Worm (Caenorhabditis elegans) whole organism, L1 larva: ENCODE data around the gene F54E7.6.

Experiments
- F16B12.6 ChIP-seq: fragments of 150-350 bp; optimal IDR thresholded peaks from 2 replicates; lab custom pipeline; 2014; ENCODE audit warnings: missing biosample characterization, missing genetic modification characterization
- Y116A8C.19 ChIP-seq: sonication (generic microtip); optimal IDR thresholded peaks from 2 replicates; lab custom pipeline; 2016; ENCODE audit warnings: missing compliant biosample characterization, missing genetic modification characterization, borderline replicate concordance
- aha-1 ChIP-seq: fragments of 150-350 bp; optimal IDR thresholded peaks from 2 replicates; lab custom pipeline; 2014; ENCODE audit warnings: missing biosample characterization, missing genetic modification characterization
- aly-2 ChIP-seq: fragments of 150-350 bp; optimal IDR thresholded peaks from 2 replicates; lab custom pipeline; 2014; ENCODE audit warnings: missing biosample characterization, missing genetic modification characterization
- ama-1 ChIP-seq: fragments of 150-350 bp; optimal IDR thresholded peaks from 2 replicates; lab custom pipeline; 2014
- blmp-1 ChIP-seq: fragments of 150-350 bp; optimal IDR thresholded peaks from 2 replicates; lab custom pipeline; 2014; ENCODE audit warnings: missing biosample characterization, missing genetic modification characterization
- ceh-63 ChIP-seq: fragments of 200-800 bp; sonication (Bioruptor generic); optimal IDR thresholded peaks from 2 replicates; lab custom pipeline; 2018; ENCODE audit warnings: mild to moderate bottlenecking, missing genetic modification characterization, missing compliant biosample characterization
- ceh-82 ChIP-seq, 3 experiments: fragments of 150-350 bp in 1 of 3; sonication (generic microtip) in 2 of 3; optimal IDR thresholded peaks; 2 replicates each; lab custom pipeline; 2014 to 2017; ENCODE audit warnings: missing biosample characterization in 3 of 3, missing genetic modification characterization in 3 of 3
- ceh-88 ChIP-seq: fragments of 200-800 bp; sonication (Bioruptor generic); IDR thresholded peaks from 2 replicates; pipeline ENCODE4 v1.3.6; 2022; ENCODE audit warnings: missing genetic modification characterization, missing compliant biosample characterization
- ces-1 ChIP-seq: fragments of 150-350 bp; optimal IDR thresholded peaks from 2 replicates; lab custom pipeline; 2014; ENCODE audit warnings: missing biosample characterization, missing genetic modification reagents, missing genetic modification characterization
- dpl-1 ChIP-seq, 3 experiments: fragments of 150-350 bp in 2 of 3; sonication (generic microtip) in 1 of 3; optimal IDR thresholded peaks; 2 replicates each; lab custom pipeline; 2014 to 2017; ENCODE audit warnings: missing biosample characterization in 3 of 3, missing genetic modification characterization in 3 of 3, missing genetic modification reagents in 3 of 3
- dsc-1 ChIP-seq: sonication (generic microtip); optimal IDR thresholded peaks from 2 replicates; lab custom pipeline; 2016; ENCODE audit warnings: mild to moderate bottlenecking, missing genetic modification characterization, missing compliant biosample characterization
- efl-1 ChIP-seq, 4 experiments: fragments of 150-350 bp; optimal IDR thresholded peaks in 3 of 4; peaks in 1 of 4; 1 replicate in 1 of 4; 2 replicates in 3 of 4; lab custom pipeline; 2014; ENCODE audit warnings: missing biosample characterization in 2 of 4, missing genetic modification characterization in 2 of 4, missing genetic modification reagents in 2 of 4
- efl-3 ChIP-seq: fragments of 200-800 bp; sonication (Bioruptor generic); optimal IDR thresholded peaks from 2 replicates; lab custom pipeline; 2018; ENCODE audit warnings: mild to moderate bottlenecking, missing genetic modification characterization, missing compliant biosample characterization
- egl-13 ChIP-seq: sonication (generic microtip); optimal IDR thresholded peaks from 2 replicates; lab custom pipeline; 2016; ENCODE audit warnings: missing genotype, missing genetic modification reagents, missing genetic modification characterization, missing compliant biosample characterization
- egl-27 ChIP-seq, 2 experiments: fragments of 150-350 bp in 1 of 2; sonication (generic microtip); optimal IDR thresholded peaks; 3 replicates each; lab custom pipeline; 2017 to 2018; ENCODE audit warnings: missing biosample characterization in 2 of 2, missing genetic modification characterization in 2 of 2, missing genetic modification reagents in 2 of 2
- ets-5 ChIP-seq: fragments of 200-800 bp; sonication (Bioruptor generic); IDR thresholded peaks from 2 replicates; pipeline ENCODE4 v1.3.6; 2022; ENCODE audit warnings: missing genetic modification characterization, missing compliant biosample characterization
- fkh-8 ChIP-seq: sonication (generic microtip); optimal IDR thresholded peaks from 2 replicates; lab custom pipeline; 2016; ENCODE audit warnings: mild to moderate bottlenecking, missing genetic modification characterization, missing compliant biosample characterization
- fos-1 ChIP-seq: fragments of 150-350 bp; optimal IDR thresholded peaks from 2 replicates; lab custom pipeline; 2014; ENCODE audit warnings: missing biosample characterization, missing genetic modification characterization
- grh-1 ChIP-seq: fragments of 200-800 bp; sonication (Bioruptor generic); IDR thresholded peaks from 2 replicates; pipeline ENCODE4 v1.3.6; 2022; ENCODE audit warnings: missing genetic modification reagents, missing genetic modification characterization, missing compliant biosample characterization
- hlh-17 ChIP-seq: fragments of 200-800 bp; sonication (Bioruptor generic); optimal IDR thresholded peaks from 2 replicates; lab custom pipeline; 2018; ENCODE audit warnings: missing genetic modification characterization, mild to moderate bottlenecking, missing compliant biosample characterization, moderate library complexity, borderline replicate concordance
- hlh-4 ChIP-seq: sonication (generic microtip); optimal IDR thresholded peaks from 2 replicates; lab custom pipeline; 2016; ENCODE audit warnings: mild to moderate bottlenecking, missing genetic modification characterization, missing compliant biosample characterization
- irx-1 ChIP-seq: sonication (generic microtip); optimal IDR thresholded peaks from 2 replicates; lab custom pipeline; 2016; ENCODE audit warnings: missing genetic modification characterization, missing compliant biosample characterization
- jun-1 ChIP-seq: fragments of 150-350 bp; optimal IDR thresholded peaks from 2 replicates; lab custom pipeline; 2014; ENCODE audit warnings: missing biosample characterization, missing genetic modification reagents, missing genetic modification characterization
- lin-15B ChIP-seq: fragments of 150-350 bp; sonication (generic microtip); optimal IDR thresholded peaks from 3 replicates; lab custom pipeline; 2014; ENCODE audit warnings: missing biosample characterization, missing genetic modification characterization
- lin-35 ChIP-seq, 2 experiments: fragments of 150-350 bp; optimal IDR thresholded peaks; 2 replicates each; lab custom pipeline; 2014; ENCODE audit warnings: missing biosample characterization in 2 of 2, missing genetic modification characterization in 2 of 2, missing genetic modification reagents in 2 of 2
- lin-39 ChIP-seq: fragments of 150-350 bp; optimal IDR thresholded peaks from 2 replicates; lab custom pipeline; 2014; ENCODE audit warnings: missing biosample characterization, missing genetic modification reagents, missing genetic modification characterization
- lsy-2 ChIP-seq, 2 experiments: fragments of 150-350 bp; optimal IDR thresholded peaks; 2 replicates each; lab custom pipeline; 2014; ENCODE audit warnings: missing biosample characterization in 2 of 2, missing genetic modification characterization in 2 of 2
- mdl-1 ChIP-seq, 2 experiments: fragments of 150-350 bp; optimal IDR thresholded peaks; 2 replicates each; lab custom pipeline; 2014 to 2017; ENCODE audit warnings: missing biosample characterization in 2 of 2, missing genetic modification characterization in 2 of 2, inconsistent platforms in 1 of 2
- mef-2 ChIP-seq: fragments of 150-350 bp; optimal IDR thresholded peaks from 2 replicates; lab custom pipeline; 2014; ENCODE audit warnings: missing biosample characterization, missing genetic modification characterization
- mep-1 ChIP-seq: fragments of 150-350 bp; optimal IDR thresholded peaks from 2 replicates; lab custom pipeline; 2014; ENCODE audit warnings: missing biosample characterization, missing genetic modification characterization
- nhr-11 ChIP-seq: fragments of 150-350 bp; optimal IDR thresholded peaks from 2 replicates; lab custom pipeline; 2014; ENCODE audit warnings: missing biosample characterization, missing genetic modification characterization
- nhr-19 ChIP-seq: fragments of 200-800 bp; sonication (Bioruptor generic); conservative IDR thresholded peaks from 2 replicates; pipeline ENCODE4 v1.3.6; 2022; ENCODE audit warnings: missing genetic modification characterization, missing compliant biosample characterization
- nhr-237 ChIP-seq: fragments of 150-350 bp; optimal IDR thresholded peaks from 2 replicates; lab custom pipeline; 2014; ENCODE audit warnings: missing biosample characterization, missing genetic modification characterization
- nhr-28 ChIP-seq: fragments of 150-350 bp; optimal IDR thresholded peaks from 2 replicates; lab custom pipeline; 2014; ENCODE audit warnings: missing biosample characterization, missing genetic modification characterization
- nhr-47 ChIP-seq: sonication (generic microtip); optimal IDR thresholded peaks from 2 replicates; lab custom pipeline; 2016; ENCODE audit warnings: mild to moderate bottlenecking, missing genetic modification characterization, moderate library complexity, missing compliant biosample characterization
- nhr-71 ChIP-seq: sonication (generic microtip); optimal IDR thresholded peaks from 2 replicates; lab custom pipeline; 2016; ENCODE audit warnings: mild to moderate bottlenecking, missing genetic modification characterization, moderate library complexity, missing compliant biosample characterization
- nhr-84 ChIP-seq: sonication (generic microtip); optimal IDR thresholded peaks from 2 replicates; lab custom pipeline; 2017; ENCODE audit warnings: missing biosample characterization, missing genetic modification characterization
- nhr-90 ChIP-seq: sonication (generic microtip); optimal IDR thresholded peaks from 2 replicates; lab custom pipeline; 2016; ENCODE audit warnings: mild to moderate bottlenecking, missing genetic modification characterization, missing compliant biosample characterization; ENCODE audit not compliant: poor library complexity
- pag-3 ChIP-seq: sonication (generic microtip); optimal IDR thresholded peaks from 2 replicates; lab custom pipeline; 2017; ENCODE audit warnings: missing genetic modification characterization, mild to moderate bottlenecking, missing compliant biosample characterization, antibody characterized with exemption, borderline replicate concordance; ENCODE audit not compliant: insufficient read depth
- skn-1 ChIP-seq: fragments of 150-350 bp; optimal IDR thresholded peaks from 2 replicates; lab custom pipeline; 2014; ENCODE audit warnings: missing biosample characterization, missing genetic modification characterization
- snpc-4 ChIP-seq: fragments of 150-350 bp; optimal IDR thresholded peaks from 2 replicates; lab custom pipeline; 2014; ENCODE audit warnings: missing biosample characterization, missing genetic modification characterization
- snu-23 ChIP-seq: sonication (generic microtip); optimal IDR thresholded peaks from 2 replicates; lab custom pipeline; 2016; ENCODE audit warnings: missing genetic modification characterization, missing compliant biosample characterization
- sox-4 ChIP-seq: sonication (generic microtip); optimal IDR thresholded peaks from 2 replicates; lab custom pipeline; 2016; ENCODE audit warnings: missing genetic modification characterization, missing compliant biosample characterization
- sptf-1 ChIP-seq: fragments of 150-350 bp; optimal IDR thresholded peaks from 2 replicates; lab custom pipeline; 2014; ENCODE audit warnings: missing biosample characterization, missing genetic modification characterization
- swsn-7 ChIP-seq: sonication (generic microtip); optimal IDR thresholded peaks from 2 replicates; lab custom pipeline; 2016; ENCODE audit warnings: missing genetic modification characterization, missing compliant biosample characterization
- tbx-2 ChIP-seq: sonication (generic microtip); optimal IDR thresholded peaks from 2 replicates; lab custom pipeline; 2016; ENCODE audit warnings: missing genetic modification characterization, missing compliant biosample characterization
- tlp-1 ChIP-seq: fragments of 150-350 bp; optimal IDR thresholded peaks from 2 replicates; lab custom pipeline; 2014; ENCODE audit warnings: missing biosample characterization, missing genetic modification characterization
- unc-30 ChIP-seq: sonication (generic microtip); optimal IDR thresholded peaks from 2 replicates; lab custom pipeline; 2017; ENCODE audit warnings: missing biosample characterization, missing genetic modification characterization
- unc-86 ChIP-seq: sonication (generic microtip); optimal IDR thresholded peaks from 2 replicates; lab custom pipeline; 2016; ENCODE audit warnings: missing genetic modification characterization, missing compliant biosample characterization
- vab-15 ChIP-seq: sonication (generic microtip); optimal IDR thresholded peaks from 2 replicates; lab custom pipeline; 2017; ENCODE audit warnings: missing genotype, mild to moderate bottlenecking, missing genetic modification characterization, missing compliant biosample characterization
- zag-1 ChIP-seq: fragments of 150-350 bp; optimal IDR thresholded peaks from 2 replicates; lab custom pipeline; 2014; ENCODE audit warnings: missing biosample characterization, missing genetic modification characterization
- ztf-11 ChIP-seq, 2 experiments: sonication (generic microtip); optimal IDR thresholded peaks; 2 replicates each; lab custom pipeline; 2016 to 2017; ENCODE audit warnings: missing genetic modification characterization in 2 of 2, missing biosample characterization in 1 of 2, missing compliant biosample characterization in 1 of 2

The F54E7.6 gene

DNA sequence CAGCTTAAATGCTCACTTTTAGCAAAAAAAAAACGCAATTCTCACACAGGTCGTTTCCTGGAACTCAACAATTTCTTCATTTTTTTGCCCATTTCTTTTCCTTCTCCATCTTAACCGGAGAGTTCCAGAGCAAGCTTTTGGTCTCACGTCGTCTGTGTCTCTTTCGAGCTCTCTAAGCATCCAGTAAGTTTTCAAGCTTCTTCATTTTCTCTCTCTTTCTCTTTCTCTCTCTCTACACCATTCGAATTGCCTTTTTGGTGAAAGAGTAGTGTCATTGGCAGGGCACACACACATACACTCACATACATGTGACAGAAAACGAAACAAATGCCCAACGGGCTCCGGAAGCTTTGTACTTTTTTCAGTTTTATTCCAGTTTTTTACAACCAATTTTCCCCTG, 21.0 kb downstream of the F54E7.6 start (continued):
- TF ChIP-seq lin-39 (tag; lab: Kevin White, UChicago): no peak
- TF ChIP-seq swsn-7 (tag; lab: Kevin White, UChicago): peak; percentile 65
- TF ChIP-seq efl-1 (optimal IDR thresholded peaks at IDR 0.05; lab: Kevin White, UChicago): peak; percentile 34 to 53
- TF ChIP-seq efl-1 (GFP tag; optimal IDR thresholded peaks at IDR 0.05 in 1 of 2; lab: Kevin White, UChicago): peak in 1 of 2 experiments; percentile 6
- TF ChIP-seq nhr-28 (tag; lab: Kevin White, UChicago): no peak
- no peak for TF ChIP-seq vab-15 (tag; lab: Kevin White, UChicago)
- no peak for TF ChIP-seq mdl-1 (tag; optimal IDR thresholded peaks at IDR 0.05; lab: Kevin White, UChicago)
- TF ChIP-seq sptf-1 (tag; lab: Kevin White, UChicago): no peak
- peak; percentile 34 for TF ChIP-seq mef-2 (tag; lab: Kevin White, UChicago)
- TF ChIP-seq aha-1 (tag; lab: Kevin White, UChicago): no peak
- no peak for TF ChIP-seq nhr-84 (tag; lab: Kevin White, UChicago)
- peak; percentile 42 for TF ChIP-seq aly-2 (tag; lab: Kevin White, UChicago)
- TF ChIP-seq unc-30 (tag; lab: Kevin White, UChicago): no peak
- TF ChIP-seq ama-1 (lab: Kevin White, UChicago): no peak
- peak; percentile 74 for TF ChIP-seq nhr-47 (tag; lab: Kevin White, UChicago)
- peak in 1 of 3 experiments; percentile 28 for TF ChIP-seq dpl-1 (GFP tag; optimal IDR thresholded peaks at IDR 0.05; lab: Kevin White, UChicago)
- TF ChIP-seq grh-1 (GFP tag; lab: Robert Waterston, UW): no peak
- TF ChIP-seq ztf-11 (tag; optimal IDR thresholded peaks at IDR 0.05; lab: Kevin White, UChicago): no peak
- no peak for TF ChIP-seq sox-4 (tag; lab: Kevin White, UChicago)
- no peak for TF ChIP-seq ces-1 (GFP tag; lab: Kevin White, UChicago)
- TF ChIP-seq irx-1: no peak
- no peak for TF ChIP-seq nhr-90 (tag; lab: Kevin White, UChicago)
- TF ChIP-seq skn-1 (tag; lab: Kevin White, UChicago): no peak
- TF ChIP-seq nhr-11: peak; percentile 15
- no peak for TF ChIP-seq jun-1 (tag; lab: Kevin White, UChicago)
- TF ChIP-seq F16B12.6 (tag; lab: Kevin White, UChicago): no peak
- peak in 1 of 2 experiments; percentile 42 for TF ChIP-seq lin-35 (GFP tag; optimal IDR thresholded peaks at IDR 0.05; lab: Kevin White, UChicago)
- peak; percentile 94 for TF ChIP-seq fkh-8 (tag; lab: Kevin White, UChicago)
- TF ChIP-seq lsy-2 (tag; optimal IDR thresholded peaks at IDR 0.05; lab: Kevin White, UChicago): peak; percentile 43 to 62
- TF ChIP-seq ceh-82 (tag; optimal IDR thresholded peaks at IDR 0.05; lab: Kevin White, UChicago): peak; percentile 19 to 46 (median 46)
- TF ChIP-seq lin-15B (tag; lab: Kevin White, UChicago): no peak
- peak; percentile 76 for TF ChIP-seq unc-86 (tag; lab: Kevin White, UChicago)
- TF ChIP-seq fos-1: peak; percentile 36
- TF ChIP-seq hlh-17: no peak
- peak; percentile 57 for TF ChIP-seq egl-13 (tag; lab: Kevin White, UChicago)
- TF ChIP-seq hlh-4 (tag; lab: Kevin White, UChicago): no peak
- no peak for TF ChIP-seq ets-5 (GFP tag; lab: Robert Waterston, UW)
- no peak for TF ChIP-seq Y116A8C.19 (tag; lab: Kevin White, UChicago)
- TF ChIP-seq zag-1: no peak
- no peak for TF ChIP-seq nhr-237 (tag; lab: Kevin White, UChicago)
- TF ChIP-seq efl-3 (GFP tag; lab: Kevin White, UChicago): no peak
- TF ChIP-seq ceh-63 (GFP tag; lab: Kevin White, UChicago): no peak
- no peak for TF ChIP-seq pag-3 (tag; lab: Kevin White, UChicago)
- no peak for TF ChIP-seq ceh-88 (GFP tag; lab: Robert Waterston, UW)
- TF ChIP-seq nhr-71: peak; percentile 78
- peak; percentile 38 for TF ChIP-seq tbx-2 (tag; lab: Kevin White, UChicago)
- TF ChIP-seq tlp-1 (tag; lab: Kevin White, UChicago): no peak
- peak; percentile 15 for TF ChIP-seq mep-1 (tag; lab: Kevin White, UChicago)
- peak; percentile 43 for TF ChIP-seq dsc-1 (tag; lab: Kevin White, UChicago)
- TF ChIP-seq snu-23 (GFP tag; lab: Kevin White, UChicago): peak; percentile 51
- no peak for TF ChIP-seq blmp-1 (tag; lab: Kevin White, UChicago)
- peak; percentile 13 for TF ChIP-seq snpc-4 (tag; lab: Kevin White, UChicago)
- no peak for TF ChIP-seq nhr-19 (GFP tag; lab: Robert Waterston, UW)
- TF ChIP-seq egl-27 (tag; optimal IDR thresholded peaks at IDR 0.05; lab: Kevin White, UChicago): no peak
